Worm (Caenorhabditis elegans) whole organism, L4/young adult: ENCODE data around the gene C02F12.8.

Experiments
- W03F9.2 ChIP-seq: fragments of 150-350 bp; optimal IDR thresholded peaks from 2 replicates; lab custom pipeline; 2014; ENCODE audit warnings: missing biosample characterization, missing genetic modification characterization
- dao-5 ChIP-seq: sonication (generic microtip); optimal IDR thresholded peaks from 2 replicates; lab custom pipeline; 2016; ENCODE audit warnings: missing genotype, missing genetic modification characterization, moderate library complexity, missing compliant biosample characterization
- him-1 ChIP-seq: sonication (generic microtip); optimal IDR thresholded peaks from 2 replicates; lab custom pipeline; 2016; ENCODE audit warnings: missing genotype, missing genetic modification reagents, missing genetic modification characterization, missing compliant biosample characterization

DNA sequence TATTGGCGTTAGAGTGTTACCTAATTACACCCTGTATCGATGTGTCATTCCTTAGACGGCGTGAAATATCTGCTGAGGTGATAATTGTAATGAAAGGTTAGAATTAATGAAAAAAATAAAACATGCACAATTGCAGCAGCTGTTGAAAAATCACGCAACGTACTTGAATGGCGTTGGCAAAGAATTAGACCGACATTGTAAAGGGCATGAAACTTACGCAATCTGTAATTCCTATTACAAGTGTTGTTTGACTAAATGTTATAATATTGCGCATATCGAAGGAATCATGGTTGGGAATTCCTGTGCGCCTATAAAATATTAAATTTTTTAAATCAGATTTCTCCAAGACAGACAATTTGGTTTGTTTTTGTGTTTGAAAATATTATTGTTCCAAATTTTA is 40.7 kb upstream of the C02F12.8 start, which contains the start of gene tag-18:
- TF ChIP-seq W03F9.2, result no peak
- no peak for TF ChIP-seq dao-5 (tag; lab: Kevin White, UChicago)
- TF ChIP-seq him-1, result no peak
